Worm (Caenorhabditis elegans) whole organism, L4/young adult: ENCODE data around the gene ins-14.

ENCODE experiments used
- W03F9.2 ChIP-seq: fragments of 150-350 bp; optimal IDR thresholded peaks from 2 replicates; lab custom pipeline; 2014; ENCODE audit warnings: missing biosample characterization, missing genetic modification characterization
- him-1 ChIP-seq: sonication (generic microtip); optimal IDR thresholded peaks from 2 replicates; lab custom pipeline; 2016; ENCODE audit warnings: missing genotype, missing genetic modification reagents, missing genetic modification characterization, missing compliant biosample characterization

DNA sequence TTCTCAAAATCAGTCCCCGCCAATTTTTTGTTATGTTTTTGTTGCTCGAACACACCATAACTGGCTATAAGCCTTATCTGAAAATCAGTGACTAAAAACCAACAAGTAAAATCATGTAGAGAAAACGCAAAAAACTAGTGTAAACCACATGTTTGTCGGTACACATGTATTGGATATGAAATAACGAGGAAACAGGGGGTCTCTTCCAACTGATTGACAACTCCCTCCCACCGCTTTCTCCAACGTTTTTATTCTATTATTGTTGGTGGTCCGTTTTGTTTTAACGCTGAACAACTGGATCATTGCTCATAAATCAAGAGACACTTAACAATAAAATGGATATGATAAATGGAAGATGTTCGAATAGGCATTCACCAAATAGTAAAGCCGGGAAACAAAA, 18.8 kb downstream of the ins-14 start:
- TF ChIP-seq him-1: no peak
- TF ChIP-seq W03F9.2 (tag; lab: Kevin White, UChicago): no peak
